Worm (Caenorhabditis elegans) whole organism, early embryonic: ENCODE data around the gene B0547.2.

Source experiments
- B0310.2 ChIP-seq: sonication (generic microtip); optimal IDR thresholded peaks from 2 replicates; lab custom pipeline; 2016; ENCODE audit warnings: mild to moderate bottlenecking, missing genetic modification characterization, missing compliant biosample characterization
- F13C5.2 ChIP-seq: sonication (generic microtip); optimal IDR thresholded peaks from 2 replicates; lab custom pipeline; 2017; ENCODE audit warnings: mild to moderate bottlenecking, missing genetic modification characterization, inconsistent platforms, missing compliant biosample characterization
- aly-1 ChIP-seq: sonication (generic microtip); optimal IDR thresholded peaks from 2 replicates; lab custom pipeline; 2016; ENCODE audit warnings: missing genetic modification characterization, missing compliant biosample characterization
- ama-1 ChIP-seq: fragments of 150-350 bp; optimal IDR thresholded peaks from 2 replicates; lab custom pipeline; 2014
- ceh-13 ChIP-seq: fragments of 200-800 bp; sonication (Bioruptor generic); optimal IDR thresholded peaks from 2 replicates; lab custom pipeline; 2018; ENCODE audit warnings: mild to moderate bottlenecking, missing genetic modification characterization, missing compliant biosample characterization
- ceh-36 ChIP-seq: sonication (generic microtip); optimal IDR thresholded peaks from 2 replicates; lab custom pipeline; 2016; ENCODE audit warnings: missing genetic modification characterization, inconsistent platforms, missing compliant biosample characterization
- ets-7 ChIP-seq: sonication (generic microtip); optimal IDR thresholded peaks from 2 replicates; lab custom pipeline; 2016; ENCODE audit warnings: missing genotype, missing genetic modification characterization, missing compliant biosample characterization
- flt-1 ChIP-seq: fragments of 200-800 bp; sonication (Bioruptor generic); IDR thresholded peaks from 2 replicates; pipeline ENCODE4 v1.3.6; 2022; ENCODE audit warnings: missing genetic modification characterization, missing compliant biosample characterization
- hmbx-1 ChIP-seq: sonication (generic microtip); optimal IDR thresholded peaks from 2 replicates; lab custom pipeline; 2016; ENCODE audit warnings: mild to moderate bottlenecking, missing genetic modification characterization, missing compliant biosample characterization
- hmg-4 ChIP-seq: fragments of 200-800 bp; sonication (Bioruptor generic); optimal IDR thresholded peaks from 2 replicates; lab custom pipeline; 2018; ENCODE audit warnings: mild to moderate bottlenecking, missing genetic modification characterization, missing compliant biosample characterization
- hnd-1 ChIP-seq: sonication (generic microtip); optimal IDR thresholded peaks from 2 replicates; lab custom pipeline; 2016; ENCODE audit warnings: missing genetic modification characterization, missing compliant biosample characterization
- pes-1 ChIP-seq: fragments of 200-800 bp; sonication (Bioruptor generic); IDR thresholded peaks from 2 replicates; pipeline ENCODE4 v1.3.6; 2022; ENCODE audit warnings: missing genetic modification reagents, missing genetic modification characterization, missing compliant biosample characterization
- scrt-1 ChIP-seq: fragments of 200-800 bp; sonication (Bioruptor generic); IDR thresholded peaks from 2 replicates; pipeline ENCODE4 v1.3.6; 2022; ENCODE audit warnings: missing genetic modification characterization, missing compliant biosample characterization
- sea-1 ChIP-seq: fragments of 200-800 bp; sonication (Bioruptor generic); conservative IDR thresholded peaks from 2 replicates; pipeline ENCODE4 v1.3.6; 2022; ENCODE audit warnings: missing genetic modification characterization, missing compliant biosample characterization
- tbx-11 ChIP-seq: fragments of 200-800 bp; sonication (Bioruptor generic); IDR thresholded peaks from 2 replicates; pipeline ENCODE4 v1.3.6; 2022; ENCODE audit warnings: missing genetic modification characterization, missing compliant biosample characterization
- tbx-37 ChIP-seq: fragments of 200-800 bp; sonication (Bioruptor generic); conservative IDR thresholded peaks from 2 replicates; pipeline ENCODE4 v1.3.6; 2022; ENCODE audit warnings: missing genetic modification reagents, missing genetic modification characterization, missing compliant biosample characterization
- tra-4 ChIP-seq: sonication (generic microtip); optimal IDR thresholded peaks from 2 replicates; lab custom pipeline; 2017; ENCODE audit warnings: missing genetic modification characterization, missing compliant biosample characterization

Gene B0547.2

DNA sequence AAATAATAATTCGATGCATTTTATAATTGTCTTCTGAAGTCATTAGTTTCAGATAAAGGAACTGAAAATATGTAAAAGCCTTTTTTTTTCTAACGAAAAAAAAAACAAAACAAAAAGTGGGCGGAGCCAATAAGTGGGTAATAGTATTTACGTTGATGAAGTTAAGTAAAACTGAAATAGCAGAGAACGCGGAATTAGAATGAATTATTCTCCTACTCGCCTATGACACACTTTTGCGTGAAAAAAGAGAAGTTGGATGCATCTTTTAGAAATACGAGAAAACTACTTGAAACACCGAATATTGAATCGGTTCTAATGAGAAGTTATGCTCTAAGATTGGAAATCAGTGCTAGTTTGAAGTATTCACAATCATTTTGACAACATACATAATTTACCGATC is 26.2 kb upstream of the B0547.2 start, which contains the start of gene srsx-16:
TSS of gene srsx-16 (minus strand) at position 101 of the 400 bp plus-strand sequence.
- TF ChIP-seq B0310.2 (tag; lab: Kevin White, UChicago) (no peak), pes-1 (GFP tag; lab: Robert Waterston, UW) (no peak), aly-1 (tag; lab: Kevin White, UChicago) (no peak), sea-1 (GFP tag; lab: Robert Waterston, UW) (no peak), flt-1 (no peak), ceh-13 (no peak), scrt-1 (GFP tag; lab: Robert Waterston, UW) (no peak), hmbx-1 (tag; lab: Kevin White, UChicago) (no peak)

DNA sequence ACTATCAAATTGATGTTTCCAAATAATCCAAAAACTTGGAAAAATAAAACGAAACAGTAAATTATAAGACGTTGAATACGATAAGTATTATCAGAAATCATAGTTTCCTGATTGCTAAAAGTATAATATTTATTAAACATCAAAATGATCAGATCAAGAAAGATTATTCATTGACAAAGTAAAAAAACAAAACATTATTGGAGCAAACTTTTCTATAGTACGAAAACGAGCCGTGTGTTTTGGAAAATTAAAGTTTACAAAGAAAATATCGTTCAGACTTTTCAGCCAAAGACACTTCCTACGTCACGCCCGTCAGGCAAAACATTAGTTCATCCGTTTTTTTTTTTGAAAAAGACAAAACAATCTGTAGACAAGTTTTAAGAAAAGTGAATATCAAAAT is 22.1 kb upstream of the B0547.2 start, which contains the start of gene srsx-15:
TSS of gene srsx-15 (minus strand) at position 101 of the 400 bp plus-strand sequence.
- TF ChIP-seq pes-1 (GFP tag; lab: Robert Waterston, UW) (no peak), tbx-11 (no peak), flt-1 (no peak), ama-1 (lab: Kevin White, UChicago) (no peak), scrt-1 (GFP tag; lab: Robert Waterston, UW) (no peak), ceh-13 (no peak), sea-1 (GFP tag; lab: Robert Waterston, UW) (no peak), aly-1 (tag; lab: Kevin White, UChicago) (no peak), hmbx-1 (tag; lab: Kevin White, UChicago) (no peak)

DNA sequence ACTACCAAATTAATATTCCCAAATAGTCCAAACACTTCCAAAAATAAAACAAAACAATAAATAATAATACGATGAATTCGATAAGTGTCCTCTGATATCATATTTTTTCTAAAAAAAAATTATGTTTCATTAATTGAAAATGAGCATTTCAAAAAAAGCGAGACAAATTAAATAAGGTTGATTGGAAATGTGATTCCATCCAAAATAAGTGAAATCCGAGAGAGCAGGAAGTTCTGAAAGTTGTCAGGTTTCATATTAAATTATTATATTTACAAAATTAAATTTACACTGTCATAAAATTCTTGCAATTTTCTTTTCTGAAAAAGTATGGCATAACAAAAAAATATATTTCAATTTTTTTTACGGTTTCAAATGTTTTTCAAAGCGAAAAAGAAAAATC is 18.7 kb upstream of the B0547.2 start, which contains the start of gene srsx-14:
TSS of gene srsx-14 (minus strand) at position 101 of the 400 bp plus-strand sequence.
- TF ChIP-seq ama-1 (lab: Kevin White, UChicago) (no peak), flt-1 (no peak), scrt-1 (GFP tag; lab: Robert Waterston, UW) (no peak), hmg-4 (GFP tag; lab: Kevin White, UChicago) (no peak), ceh-13 (no peak), sea-1 (GFP tag; lab: Robert Waterston, UW) (no peak), B0310.2 (tag; lab: Kevin White, UChicago) (no peak)

DNA sequence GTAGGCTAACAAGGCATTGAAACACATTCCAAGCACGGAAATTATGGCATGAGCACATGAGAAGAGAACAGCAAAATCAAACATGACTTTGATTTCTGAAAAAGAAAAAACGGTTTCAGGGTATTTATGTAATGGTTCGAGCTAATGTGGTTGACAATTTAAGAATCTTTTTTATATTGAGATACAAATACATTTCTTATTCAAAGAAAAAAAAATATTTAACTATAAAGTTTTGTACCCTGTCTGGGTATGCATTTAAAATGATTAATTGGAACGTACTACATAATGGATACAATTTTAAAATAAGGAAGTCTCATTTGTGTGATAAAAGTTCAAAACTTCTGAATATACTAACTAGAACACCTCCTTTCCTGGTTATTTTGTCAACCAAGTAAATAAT is 15.6 kb upstream of the B0547.2 start, which contains the start of gene srd-12:
TSS of gene srd-12 (minus strand) at position 101 of the 400 bp plus-strand sequence.
- TF ChIP-seq tra-4 (tag; lab: Kevin White, UChicago): no peak
- TF ChIP-seq B0310.2 (tag; lab: Kevin White, UChicago): no peak
- TF ChIP-seq flt-1: no peak
- no peak for TF ChIP-seq ceh-13
- no peak for TF ChIP-seq pes-1 (GFP tag; lab: Robert Waterston, UW)
- TF ChIP-seq hmbx-1 (tag; lab: Kevin White, UChicago): no peak
- no peak for TF ChIP-seq hmg-4 (GFP tag; lab: Kevin White, UChicago)
- TF ChIP-seq F13C5.2 (tag; lab: Kevin White, UChicago): no peak
- TF ChIP-seq ceh-36 (tag; lab: Kevin White, UChicago): no peak
- no peak for TF ChIP-seq tbx-37 (GFP tag; lab: Robert Waterston, UW)
- TF ChIP-seq ama-1 (lab: Kevin White, UChicago): no peak
- no peak for TF ChIP-seq tbx-11
- TF ChIP-seq aly-1 (tag; lab: Kevin White, UChicago): no peak
- TF ChIP-seq hnd-1 (tag; lab: Kevin White, UChicago): no peak

DNA sequence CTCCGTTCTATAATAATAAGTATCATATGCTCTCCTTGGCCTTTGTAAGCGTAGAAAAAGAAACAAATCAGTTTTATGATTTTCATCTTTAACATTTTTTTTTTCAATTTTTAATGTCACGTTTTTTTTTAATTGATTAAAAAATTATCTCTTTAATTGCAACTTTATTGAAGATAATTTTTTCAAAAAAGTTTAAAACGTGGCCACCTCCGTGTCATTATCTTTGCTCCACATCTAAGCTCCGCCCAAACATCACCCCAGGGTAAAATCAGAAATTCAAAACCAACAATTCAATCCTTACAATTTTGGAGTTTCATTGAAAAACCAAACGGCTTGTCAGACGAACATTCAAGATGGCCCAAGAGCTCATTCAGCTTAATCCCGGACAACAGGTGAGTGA is 14.2 kb upstream of the B0547.2 start, which contains the start of gene ttbk-8.2:
TSS of gene ttbk-8.2 (plus strand) at position 301 of the 400 bp plus-strand sequence.
- TF ChIP-seq F13C5.2 (tag; lab: Kevin White, UChicago): no peak
- no peak for TF ChIP-seq ceh-36 (tag; lab: Kevin White, UChicago)
- no peak for TF ChIP-seq hmbx-1 (tag; lab: Kevin White, UChicago)
- no peak for TF ChIP-seq hmg-4 (GFP tag; lab: Kevin White, UChicago)
- no peak for TF ChIP-seq ama-1 (lab: Kevin White, UChicago)
- TF ChIP-seq flt-1: no peak
- no peak for TF ChIP-seq hnd-1 (tag; lab: Kevin White, UChicago)

DNA sequence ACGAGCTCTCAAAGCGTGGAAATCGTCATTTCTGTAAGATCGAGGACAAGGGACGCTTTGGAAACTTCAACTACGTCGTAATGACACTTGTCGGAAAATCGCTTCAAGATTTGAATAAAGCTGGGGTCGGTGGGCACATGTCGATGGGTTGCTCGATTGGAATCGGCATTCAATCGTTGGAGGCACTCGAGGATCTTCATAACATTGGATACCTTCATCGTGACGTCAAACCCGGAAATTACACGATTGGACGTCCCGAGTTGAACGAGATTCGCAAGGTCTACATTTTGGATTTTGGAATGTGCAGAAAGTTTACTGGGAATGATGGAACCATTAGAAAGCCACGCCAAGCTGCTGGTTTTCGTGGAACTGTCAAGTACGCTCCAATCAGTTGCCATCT is 13.3 kb upstream of the B0547.2 start:
- TF ChIP-seq aly-1 (tag; lab: Kevin White, UChicago) (no peak), F13C5.2 (tag; lab: Kevin White, UChicago) (no peak)

DNA sequence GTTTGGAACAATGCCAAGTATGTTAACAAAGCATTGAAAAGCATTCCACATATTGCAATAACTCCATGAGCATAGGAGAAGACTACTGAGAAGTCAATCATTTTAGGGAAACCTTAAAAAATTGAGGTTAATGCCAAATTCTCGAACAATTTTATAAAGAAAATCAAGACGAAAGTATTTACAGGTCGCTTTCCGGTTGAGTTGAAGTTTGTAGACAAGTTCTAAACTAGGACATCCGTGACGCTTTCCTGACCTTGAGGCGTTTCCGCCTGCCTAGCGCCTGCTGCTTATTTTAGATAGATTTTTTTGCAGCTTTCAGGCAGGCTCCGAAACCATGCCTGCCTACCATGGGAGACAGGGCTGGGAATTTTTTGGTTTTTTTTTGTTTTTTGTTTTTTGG is 10.3 kb upstream of the B0547.2 start, which contains the start of gene srd-13:
TSS of gene srd-13 (minus strand) at position 101 of the 400 bp plus-strand sequence.
- TF ChIP-seq B0310.2 (tag; lab: Kevin White, UChicago) (no peak), hmg-4 (GFP tag; lab: Kevin White, UChicago) (no peak), ets-7 (tag; lab: Kevin White, UChicago) (no peak), tra-4 (tag; lab: Kevin White, UChicago) (no peak), scrt-1 (GFP tag; lab: Robert Waterston, UW) (no peak)

DNA sequence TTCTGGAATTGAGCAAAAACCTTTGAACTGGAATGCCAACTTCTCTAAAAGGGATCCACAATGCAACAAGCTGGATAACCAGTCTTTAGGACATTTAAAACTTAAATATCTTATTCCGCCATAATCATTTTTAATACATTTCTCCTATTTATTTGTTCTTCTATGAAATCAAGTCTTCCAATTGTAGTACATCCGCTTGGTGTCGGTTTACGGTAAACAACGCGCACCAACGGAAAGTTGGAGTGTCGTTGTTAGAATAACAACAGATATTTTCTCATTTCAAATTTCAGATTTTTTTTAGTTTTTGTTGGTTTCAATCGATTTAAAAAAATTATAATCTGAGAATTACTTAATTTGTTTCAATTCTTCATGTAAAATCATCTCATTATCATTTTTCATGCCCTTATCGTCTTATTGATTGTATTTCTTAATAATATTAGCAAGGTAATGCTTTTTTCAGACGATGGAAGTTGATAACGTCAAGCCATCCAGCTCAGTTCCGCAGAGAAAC is 3.3 kb downstream of the B0547.2 start, which contains the start of gene csn-5:
TSS of gene csn-5 (plus strand) at position 461 of the 511 bp plus-strand sequence.
- TF ChIP-seq B0310.2 (tag; lab: Kevin White, UChicago) (no peak), hnd-1 (tag; lab: Kevin White, UChicago) (no peak), ama-1 (lab: Kevin White, UChicago) (no peak), tra-4 (tag; lab: Kevin White, UChicago) (no peak), aly-1 (tag; lab: Kevin White, UChicago) (no peak), flt-1 (no peak)
